Fruit fly (Drosophila melanogaster) whole organism, embryonic: ENCODE measurements around the gene Kdm2.

Experiments used
- Asciz ChIP-seq: fragments of 200-800 bp; sonication (Bioruptor generic); optimal IDR thresholded peaks from 2 replicates; lab custom pipeline; 2017; ENCODE audit warnings: missing biosample characterization, mild to moderate bottlenecking, missing genetic modification characterization, missing genetic modification reagents
- Atf3 ChIP-seq: fragments of 200-800 bp; sonication (Bioruptor generic); optimal IDR thresholded peaks from 3 replicates; lab custom pipeline; 2016; ENCODE audit warnings: missing biosample characterization, missing genetic modification characterization
- B-H1 ChIP-seq: fragments of 200-800 bp; sonication (Bioruptor generic); IDR thresholded peaks from 3 replicates; pipeline ENCODE4 v1.3.6; 2022; ENCODE audit warnings: missing biosample characterization, missing genetic modification characterization
- CG10321 ChIP-seq: fragments of 200-800 bp; sonication (Bioruptor generic); IDR thresholded peaks from 2 replicates; pipeline ENCODE4 v1.3.6; 2022; ENCODE audit warnings: missing biosample characterization, missing genetic modification characterization
- CG10565 ChIP-seq: fragments of 200-800 bp; sonication (Bioruptor generic); optimal IDR thresholded peaks from 3 replicates; lab custom pipeline; 2016; ENCODE audit warnings: missing biosample characterization, mild to moderate bottlenecking, missing genetic modification characterization
- CG11723 ChIP-seq: fragments of 200-800 bp; sonication (Bioruptor generic); optimal IDR thresholded peaks from 2 replicates; lab custom pipeline; 2017; ENCODE audit warnings: missing biosample characterization, mild to moderate bottlenecking, missing genetic modification characterization
- CG12391 ChIP-seq: fragments of 200-800 bp; sonication (Bioruptor generic); optimal IDR thresholded peaks from 3 replicates; lab custom pipeline; 2018; ENCODE audit warnings: missing biosample characterization, mild to moderate bottlenecking, missing genetic modification characterization, moderate library complexity
- CG17361 ChIP-seq: fragments of 200-800 bp; sonication (Bioruptor generic); IDR thresholded peaks from 3 replicates; pipeline ENCODE4 v1.3.6; 2022; ENCODE audit warnings: missing biosample characterization, missing genetic modification characterization
- CG2875 ChIP-seq: fragments of 200-800 bp; sonication (Bioruptor generic); optimal IDR thresholded peaks from 2 replicates; lab custom pipeline; 2017; ENCODE audit warnings: missing biosample characterization, mild to moderate bottlenecking, missing genetic modification characterization, missing genetic modification reagents
- CG31388 ChIP-seq: fragments of 200-800 bp; sonication (Bioruptor generic); optimal IDR thresholded peaks from 2 replicates; lab custom pipeline; 2016; ENCODE audit warnings: missing biosample characterization, missing genetic modification characterization
- CG3838 ChIP-seq: fragments of 200-800 bp; sonication (Bioruptor generic); optimal IDR thresholded peaks from 3 replicates; lab custom pipeline; 2016; ENCODE audit warnings: missing biosample characterization, missing genetic modification characterization
- CG3847 ChIP-seq: fragments of 200-800 bp; sonication (Bioruptor generic); IDR thresholded peaks from 2 replicates; pipeline ENCODE4 v1.3.6; 2022; ENCODE audit warnings: missing biosample characterization, missing genetic modification characterization
- CG4360 ChIP-seq: fragments of 200-800 bp; sonication (Bioruptor generic); IDR thresholded peaks from 2 replicates; pipeline ENCODE4 v1.3.6; 2022; ENCODE audit warnings: missing biosample characterization, missing genetic modification characterization
- CG4707 ChIP-seq: fragments of 200-800 bp; sonication (Bioruptor generic); optimal IDR thresholded peaks from 2 replicates; lab custom pipeline; 2018; ENCODE audit warnings: missing biosample characterization, mild to moderate bottlenecking, missing genetic modification characterization, moderate library complexity
- CG6854 ChIP-seq: fragments of 200-800 bp; sonication (Bioruptor generic); optimal IDR thresholded peaks from 3 replicates; lab custom pipeline; 2017; ENCODE audit warnings: missing biosample characterization, mild to moderate bottlenecking, missing genetic modification characterization
- CG7839 ChIP-seq: fragments of 200-800 bp; sonication (Bioruptor generic); optimal IDR thresholded peaks from 3 replicates; lab custom pipeline; 2018; ENCODE audit warnings: missing biosample characterization, mild to moderate bottlenecking, missing genetic modification characterization, moderate library complexity
- CG8290 ChIP-seq, 3 experiments: fragments of 200-800 bp; sonication (Bioruptor generic); optimal IDR thresholded peaks; 2 replicates each; lab custom pipeline; 2016 to 2019; ENCODE audit warnings: missing biosample characterization in 3 of 3, missing genetic modification characterization in 3 of 3, mild to moderate bottlenecking in 2 of 3, moderate library complexity in 1 of 3
- CG8388 ChIP-seq: fragments of 200-800 bp; sonication (Bioruptor generic); optimal IDR thresholded peaks from 2 replicates; lab custom pipeline; 2019; ENCODE audit warnings: missing biosample characterization, mild to moderate bottlenecking, missing genetic modification characterization, moderate library complexity
- CG9609 ChIP-seq: fragments of 200-800 bp; sonication (Bioruptor generic); optimal IDR thresholded peaks from 3 replicates; lab custom pipeline; 2016; ENCODE audit warnings: missing biosample characterization, missing genetic modification characterization
- CG9727 ChIP-seq: fragments of 200-800 bp; sonication (Bioruptor generic); optimal IDR thresholded peaks from 3 replicates; lab custom pipeline; 2017; ENCODE audit warnings: missing biosample characterization, mild to moderate bottlenecking, missing genetic modification characterization
- Deaf1 ChIP-seq: fragments of 200-800 bp; optimal IDR thresholded peaks from 3 replicates; lab custom pipeline; 2019; ENCODE audit warnings: missing biosample characterization, mild to moderate bottlenecking, missing genetic modification characterization, moderate library complexity
- Doc3 ChIP-seq: fragments of 200-800 bp; sonication (Bioruptor generic); IDR thresholded peaks from 3 replicates; pipeline ENCODE4 v1.3.6; 2022; ENCODE audit warnings: missing biosample characterization, missing genetic modification characterization; ENCODE audit not compliant: partially characterized antibody
- Ets65A ChIP-seq: fragments of 200-800 bp; sonication (Bioruptor generic); peaks from one replicate; lab custom pipeline; 2016; ENCODE audit warnings: missing biosample characterization, missing genetic modification characterization
- Med ChIP-seq: fragments of 200-800 bp; sonication (Bioruptor generic); peaks from one replicate; lab custom pipeline; 2016; ENCODE audit warnings: missing biosample characterization, missing genetic modification characterization, mild to moderate bottlenecking, inconsistent platforms, moderate library complexity
- Mrtf ChIP-seq: fragments of 200-800 bp; sonication (Bioruptor generic); IDR thresholded peaks from 3 replicates; pipeline ENCODE4 v1.3.6; 2022; ENCODE audit warnings: missing biosample characterization, missing genetic modification characterization
- Nf-YA ChIP-seq: fragments of 200-800 bp; sonication (Bioruptor generic); IDR thresholded peaks from 2 replicates; pipeline ENCODE4 v1.3.6; 2022; ENCODE audit warnings: missing biosample characterization, missing genetic modification characterization
- Nf-YC ChIP-seq: fragments of 200-800 bp; optimal IDR thresholded peaks from 3 replicates; lab custom pipeline; 2019; ENCODE audit warnings: missing biosample characterization, mild to moderate bottlenecking, missing genetic modification characterization, moderate library complexity
- NfI ChIP-seq: fragments of 200-800 bp; sonication (Bioruptor generic); optimal IDR thresholded peaks from 3 replicates; lab custom pipeline; 2018; ENCODE audit warnings: missing biosample characterization, mild to moderate bottlenecking, missing genetic modification characterization, moderate library complexity
- Spps ChIP-seq: fragments of 200-800 bp; sonication (Bioruptor generic); optimal IDR thresholded peaks from 2 replicates; lab custom pipeline; 2018; ENCODE audit warnings: missing biosample characterization, mild to moderate bottlenecking, missing genetic modification characterization
- ara ChIP-seq: fragments of 200-800 bp; sonication (Bioruptor generic); IDR thresholded peaks from 2 replicates; pipeline ENCODE4 v1.3.6; 2022; ENCODE audit warnings: missing biosample characterization, missing genetic modification characterization
- bbx ChIP-seq: fragments of 200-800 bp; sonication (Bioruptor generic); IDR thresholded peaks from 2 replicates; pipeline ENCODE4 v1.3.6; 2022; ENCODE audit warnings: missing biosample characterization, missing genetic modification characterization; ENCODE audit not compliant: partially characterized antibody
- cg ChIP-seq: fragments of 200-800 bp; sonication (Bioruptor generic); optimal IDR thresholded peaks from 3 replicates; lab custom pipeline; 2019; ENCODE audit warnings: missing biosample characterization, mild to moderate bottlenecking, missing genetic modification characterization, moderate library complexity
- chinmo ChIP-seq: fragments of 200-800 bp; sonication (Bioruptor generic); IDR thresholded peaks from 4 replicates; pipeline ENCODE4 v1.3.6; 2022; ENCODE audit warnings: missing biosample characterization, missing genetic modification characterization; ENCODE audit not compliant: partially characterized antibody
- croc ChIP-seq: fragments of 200-800 bp; sonication (Bioruptor generic); conservative IDR thresholded peaks from 3 replicates; pipeline ENCODE4 v1.3.6; 2022; ENCODE audit warnings: missing biosample characterization, missing genetic modification characterization
- crol ChIP-seq: fragments of 200-800 bp; sonication (Bioruptor generic); IDR thresholded peaks from 2 replicates; pipeline ENCODE4 v1.3.6; 2022; ENCODE audit warnings: missing biosample characterization, missing genetic modification characterization
- crp ChIP-seq, 2 experiments: fragments of 200-800 bp; sonication (Bioruptor generic); optimal IDR thresholded peaks; 2 replicates in 1 of 2; 3 replicates in 1 of 2; lab custom pipeline; 2017; ENCODE audit warnings: missing biosample characterization in 2 of 2, missing genetic modification characterization in 2 of 2, mild to moderate bottlenecking in 1 of 2, moderate library complexity in 1 of 2
- da ChIP-seq: fragments of 200-800 bp; sonication (Bioruptor generic); optimal IDR thresholded peaks from 2 replicates; lab custom pipeline; 2016; ENCODE audit warnings: missing biosample characterization, missing genetic modification characterization
- kah ChIP-seq: fragments of 200-800 bp; sonication (Bioruptor generic); optimal IDR thresholded peaks from 2 replicates; lab custom pipeline; 2018; ENCODE audit warnings: missing biosample characterization, mild to moderate bottlenecking, missing genetic modification characterization
- lab ChIP-seq: fragments of 200-800 bp; sonication (Bioruptor generic); optimal IDR thresholded peaks from 3 replicates; lab custom pipeline; 2017; ENCODE audit warnings: missing biosample characterization, missing genetic modification characterization, mild to moderate bottlenecking, moderate library complexity, missing genetic modification reagents
- lilli ChIP-seq: fragments of 200-800 bp; sonication (Bioruptor generic); optimal IDR thresholded peaks from 3 replicates; lab custom pipeline; 2016; ENCODE audit warnings: missing biosample characterization, missing genetic modification characterization
- mld ChIP-seq: fragments of 200-800 bp; sonication (Bioruptor generic); IDR thresholded peaks from 3 replicates; pipeline ENCODE4 v1.3.6; 2022; ENCODE audit warnings: missing biosample characterization, missing genetic modification characterization; ENCODE audit not compliant: partially characterized antibody
- oc ChIP-seq: fragments of 200-800 bp; sonication (Bioruptor generic); optimal IDR thresholded peaks from 2 replicates; lab custom pipeline; 2018; ENCODE audit warnings: missing biosample characterization, mild to moderate bottlenecking, missing genetic modification characterization, moderate library complexity
- org-1 ChIP-seq: fragments of 200-800 bp; sonication (Bioruptor generic); optimal IDR thresholded peaks from 2 replicates; lab custom pipeline; 2017; ENCODE audit warnings: missing biosample characterization, missing genetic modification characterization
- pros ChIP-seq: fragments of 200-800 bp; sonication (Bioruptor generic); optimal IDR thresholded peaks from 3 replicates; lab custom pipeline; 2019; ENCODE audit warnings: missing biosample characterization, mild to moderate bottlenecking, missing genetic modification characterization, moderate library complexity
- sd ChIP-seq: fragments of 200-800 bp; sonication (Bioruptor generic); optimal IDR thresholded peaks from 3 replicates; lab custom pipeline; 2018; ENCODE audit warnings: missing biosample characterization, mild to moderate bottlenecking, missing genetic modification characterization, moderate library complexity
- sima ChIP-seq: fragments of 200-800 bp; sonication (Bioruptor generic); optimal IDR thresholded peaks from 2 replicates; lab custom pipeline; 2016; ENCODE audit warnings: missing biosample characterization, missing genetic modification characterization
- sob ChIP-seq: fragments of 200-800 bp; sonication (Bioruptor generic); IDR thresholded peaks from 2 replicates; pipeline ENCODE4 v1.3.6; 2022; ENCODE audit warnings: missing biosample characterization, missing genetic modification characterization
- twi ChIP-seq: fragments of 200-800 bp; optimal IDR thresholded peaks from 2 replicates; lab custom pipeline; 2019; ENCODE audit warnings: missing biosample characterization, mild to moderate bottlenecking, missing genetic modification characterization, moderate library complexity
- vnd ChIP-seq: fragments of 200-800 bp; sonication (Bioruptor generic); IDR thresholded peaks from 3 replicates; pipeline ENCODE4 v1.3.6; 2022; ENCODE audit warnings: missing biosample characterization, missing genetic modification characterization; ENCODE audit not compliant: partially characterized antibody
- z ChIP-seq: fragments of 200-800 bp; sonication (Bioruptor generic); IDR thresholded peaks from 3 replicates; pipeline ENCODE4 v1.3.6; 2022; ENCODE audit warnings: missing biosample characterization, missing genetic modification characterization
- zfh2 ChIP-seq: fragments of 200-800 bp; sonication (Bioruptor generic); optimal IDR thresholded peaks from 2 replicates; lab custom pipeline; 2016; ENCODE audit warnings: missing biosample characterization, missing genetic modification characterization

Kdm2 gene

dm6 chr3R:9029411-9029810 lies 22.9 kb upstream of the Kdm2 start:
- no peak for TF ChIP-seq CG3847 (GFP tag; lab: Robert Waterston, UW)
- no peak for TF ChIP-seq CG31388 (GFP tag; lab: Kevin White, UChicago)
- no peak for TF ChIP-seq twi (tag; lab: Kevin White, UChicago)
- no peak for TF ChIP-seq vnd (GFP tag; lab: Robert Waterston, UW)
- no peak for TF ChIP-seq CG12391 (tag; lab: Kevin White, UChicago)
- TF ChIP-seq CG9609, result no peak
- TF ChIP-seq z, result peak; percentile 79
- TF ChIP-seq chinmo (GFP tag; lab: Robert Waterston, UW), result no peak
- no peak for TF ChIP-seq crp (GFP tag; optimal IDR thresholded peaks at IDR 0.05; lab: Kevin White, UChicago)
- TF ChIP-seq sima (GFP tag; lab: Kevin White, UChicago), result no peak
- TF ChIP-seq zfh2 (GFP tag; lab: Kevin White, UChicago), result no peak
- TF ChIP-seq CG10565 (GFP tag; lab: Kevin White, UChicago), result no peak
- TF ChIP-seq crol (GFP tag; lab: Robert Waterston, UW), result peak; percentile 65
- no peak for TF ChIP-seq CG3838
- no peak for TF ChIP-seq Atf3
- TF ChIP-seq cg, result no peak
- no peak for TF ChIP-seq lab (GFP tag; lab: Kevin White, UChicago)
- TF ChIP-seq sd (tag; lab: Kevin White, UChicago), result peak; percentile 16
- TF ChIP-seq da (GFP tag; lab: Kevin White, UChicago), result no peak
- no peak for TF ChIP-seq CG4707 (GFP tag; lab: Kevin White, UChicago)
- TF ChIP-seq mld (GFP tag; lab: Robert Waterston, UW), result no peak
- TF ChIP-seq CG10321, result no peak
- no peak for TF ChIP-seq oc
- no peak for TF ChIP-seq B-H1 (GFP tag; lab: Robert Waterston, UW)
- no peak for TF ChIP-seq Asciz (GFP tag; lab: Kevin White, UChicago)
- no peak for TF ChIP-seq Nf-YC (tag; lab: Kevin White, UChicago)
- TF ChIP-seq sob (GFP tag; lab: Robert Waterston, UW), result no peak
- TF ChIP-seq NfI (GFP tag; lab: Kevin White, UChicago), result no peak
- TF ChIP-seq ara (GFP tag; lab: Robert Waterston, UW), result no peak
- TF ChIP-seq CG7839, result no peak
- no peak for TF ChIP-seq lilli (GFP tag; lab: Kevin White, UChicago)
- no peak for TF ChIP-seq bbx (GFP tag; lab: Robert Waterston, UW)
- TF ChIP-seq Doc3 (GFP tag; lab: Robert Waterston, UW), result no peak
- no peak for TF ChIP-seq CG8290 (GFP tag; optimal IDR thresholded peaks at IDR 0.05; lab: Kevin White, UChicago)
- no peak for TF ChIP-seq CG8290 (tag; optimal IDR thresholded peaks at IDR 0.05; lab: Kevin White, UChicago)
- TF ChIP-seq CG4360, result no peak
- no peak for TF ChIP-seq Deaf1 (tag; lab: Kevin White, UChicago)
- TF ChIP-seq CG2875 (GFP tag; lab: Kevin White, UChicago), result no peak
- TF ChIP-seq CG9727, result no peak
- TF ChIP-seq CG8388 (GFP tag; lab: Kevin White, UChicago), result no peak
- peak; percentile 66 for TF ChIP-seq Med
- TF ChIP-seq Ets65A (GFP tag; lab: Kevin White, UChicago), result peak; percentile 77
- TF ChIP-seq Nf-YA (GFP tag; lab: Robert Waterston, UW), result no peak
- no peak for TF ChIP-seq croc (GFP tag; lab: Robert Waterston, UW)
- peak; percentile 71 for TF ChIP-seq pros (GFP tag; lab: Kevin White, UChicago)
- no peak for TF ChIP-seq Spps (tag; lab: Kevin White, UChicago)
- no peak for TF ChIP-seq CG6854
- TF ChIP-seq Mrtf, result no peak
- TF ChIP-seq kah (GFP tag; lab: Kevin White, UChicago), result no peak
- no peak for TF ChIP-seq CG17361
- no peak for TF ChIP-seq org-1 (GFP tag; lab: Kevin White, UChicago)
- TF ChIP-seq CG11723, result no peak
